Worm (Caenorhabditis elegans): Measurements from ENCODE around the gene sru-17.

Gene sru-17

ce11 chrIV:12551944-12552343 is 46.4 kb downstream of the sru-17 start:
- TF ChIP-seq dao-5 (tag; optimal IDR thresholded peaks at IDR 0.05) = no peak
